Worm (Caenorhabditis elegans): ENCODE data around the gene rcq-5.

rcq-5 gene

ce11 chrIII:4087565-4087964, 29.8 kb upstream of the rcq-5 start (continued):
- TF ChIP-seq spr-3 (GFP tag; optimal IDR thresholded peaks at IDR 0.05): no peak
- TF ChIP-seq ctbp-1 (GFP tag; IDR thresholded peaks at IDR 0.05): no peak

- TF ChIP-seq aha-1 (tag) (peak; percentile 80), daf-16 (GFP tag; optimal IDR thresholded peaks at IDR 0.05) (no peak), daf-16 (tag; optimal IDR thresholded peaks at IDR 0.05) (no peak)
These were observed 29.3 kb upstream of the rcq-5 start for ce11 chrIII:4087064-4087463.

DNA sequence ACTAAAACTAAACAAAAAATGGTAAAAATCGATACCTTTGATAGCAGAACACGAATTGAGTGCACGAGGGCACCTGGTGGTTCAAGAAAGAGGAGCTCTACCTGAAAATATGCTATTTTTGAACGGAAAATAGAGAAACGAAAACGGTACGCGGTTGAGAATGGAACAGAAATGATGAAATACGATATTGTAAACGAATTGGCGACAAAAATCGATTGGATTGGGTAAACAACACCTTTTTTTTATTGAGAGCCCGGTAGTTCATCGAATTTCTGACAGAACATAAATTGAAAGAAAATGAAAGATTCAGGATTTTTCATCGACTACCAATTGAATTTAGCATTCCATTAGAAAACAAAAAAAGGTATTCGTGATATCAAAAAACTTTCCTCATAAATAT, 28.8 kb upstream of the rcq-5 start, which contains the start of gene kin-19:
TSS of gene kin-19 (minus strand) at position 101 of the 400 bp plus-strand sequence.
- TF ChIP-seq ztf-11 (tag; optimal IDR thresholded peaks at IDR 0.05): no peak
- no peak for TF ChIP-seq dpl-1 (GFP tag; optimal IDR thresholded peaks at IDR 0.05)
- no peak for TF ChIP-seq hlh-30 (tag; optimal IDR thresholded peaks at IDR 0.05; ENCODE audit: insufficient read depth)
- TF ChIP-seq lin-15B (tag; optimal IDR thresholded peaks at IDR 0.05): no peak
- no peak for TF ChIP-seq php-3 (GFP tag; IDR thresholded peaks at IDR 0.05)
- no peak for TF ChIP-seq dmd-6 (GFP tag; IDR thresholded peaks at IDR 0.05)

DNA sequence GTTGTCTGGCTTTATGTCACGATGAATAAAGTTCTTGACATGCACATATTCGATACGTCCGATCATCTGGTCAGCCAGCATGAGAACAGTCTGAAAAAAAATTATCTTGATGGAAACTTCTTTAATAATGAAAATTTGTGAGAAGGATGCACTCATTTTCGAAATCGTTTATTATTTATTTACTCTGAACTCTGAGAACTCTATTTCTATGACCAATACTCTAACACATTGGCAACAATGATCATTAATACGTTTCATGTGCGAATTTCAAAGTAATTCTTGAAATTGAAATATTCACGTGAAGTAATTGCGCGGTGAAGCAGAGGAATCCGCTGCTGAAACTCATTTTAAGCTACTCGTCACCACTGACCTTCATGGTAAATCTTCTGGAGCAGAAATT, 27.9 kb upstream of the rcq-5 start:
- TF ChIP-seq fos-1 (tag; optimal IDR thresholded peaks at IDR 0.05) (no peak), T26A8.4 (GFP tag; IDR thresholded peaks at IDR 0.05) (0 out of 2 replicates have a peak, but pooled peaks have one; percentile 3), aha-1 (tag) (peak; percentile 92), php-3 (GFP tag; IDR thresholded peaks at IDR 0.05) (no peak), dve-1 (tag; optimal IDR thresholded peaks at IDR 0.05; ENCODE audit: insufficient read depth) (no peak), gei-8 (GFP tag; optimal IDR thresholded peaks at IDR 0.05) (no peak), Y48G9A.11 (GFP tag; IDR thresholded peaks at IDR 0.05) (no peak), ceh-20 (GFP tag; IDR thresholded peaks at IDR 0.05) (no peak), madf-5 (GFP tag; IDR thresholded peaks at IDR 0.05) (no peak)

DNA sequence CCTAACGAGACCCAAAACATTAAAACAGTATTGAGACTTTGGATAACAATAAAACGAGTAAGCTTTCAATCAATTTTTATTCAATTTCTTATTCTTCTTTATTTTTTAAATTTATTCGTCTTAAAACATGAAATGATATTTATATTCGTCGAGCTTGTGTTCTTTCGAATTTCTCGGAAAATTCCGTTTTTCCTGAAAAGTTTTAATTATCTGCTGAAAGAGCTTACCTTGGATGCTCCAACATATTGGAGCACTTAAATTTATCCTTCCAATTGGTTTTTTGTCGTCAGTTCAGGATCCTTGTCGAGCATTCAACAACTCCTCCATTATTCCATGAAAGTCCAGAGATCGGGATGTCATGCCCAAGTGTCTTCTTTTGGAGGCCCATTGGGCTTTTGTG, 25.7 kb upstream of the rcq-5 start:
- TF ChIP-seq Y75B8A.6 (GFP tag; IDR thresholded peaks at IDR 0.05) (no peak), aha-1 (tag) (peak; percentile 94), duxl-1 (tag; optimal IDR thresholded peaks at IDR 0.05; ENCODE audit: poor library complexity) (peak; percentile 4), nhr-41 (GFP tag; IDR thresholded peaks at IDR 0.05) (no peak)

ce11 chrIII:4070239-4070638, 12.5 kb upstream of the rcq-5 start:
- TF ChIP-seq ctbp-1 (GFP tag; IDR thresholded peaks at IDR 0.05): no peak
- TF ChIP-seq unc-39 (tag; optimal IDR thresholded peaks at IDR 0.05): no peak
- no peak for TF ChIP-seq ZK337.2 (GFP tag; IDR thresholded peaks at IDR 0.05)
- TF ChIP-seq ztf-11 (tag; optimal IDR thresholded peaks at IDR 0.05): no peak
- no peak for TF ChIP-seq zip-11 (GFP tag; IDR thresholded peaks at IDR 0.05)
- TF ChIP-seq ces-1 (GFP tag; optimal IDR thresholded peaks at IDR 0.05): peak; percentile 54
- no peak for TF ChIP-seq nhr-42 (GFP tag; IDR thresholded peaks at IDR 0.05)
- TF ChIP-seq snpc-4 (tag; optimal IDR thresholded peaks at IDR 0.05): no peak
- TF ChIP-seq rbr-2 (tag; optimal IDR thresholded peaks at IDR 0.05): peak; percentile 22
- TF ChIP-seq Y75B8A.6 (GFP tag; IDR thresholded peaks at IDR 0.05): no peak
- no peak for TF ChIP-seq jun-1 (tag; optimal IDR thresholded peaks at IDR 0.05)
- no peak for TF ChIP-seq duxl-1 (tag; optimal IDR thresholded peaks at IDR 0.05; ENCODE audit: poor library complexity)
- TF ChIP-seq tra-1 (GFP tag; IDR thresholded peaks at IDR 0.05): no peak
- TF ChIP-seq F44E2.7 (GFP tag; IDR thresholded peaks at IDR 0.05): no peak
- TF ChIP-seq php-3 (GFP tag; IDR thresholded peaks at IDR 0.05): no peak
- no peak for TF ChIP-seq daf-12 (tag; optimal IDR thresholded peaks at IDR 0.05)
- TF ChIP-seq D1046.2 (GFP tag; IDR thresholded peaks at IDR 0.05): no peak

All from whole organism, L4 larva.